Worm (Caenorhabditis elegans) whole organism, L4 larva: ENCODE results near the gene ife-5.

Experiments used
- ama-1 ChIP-seq: fragments of 150-350 bp; optimal IDR thresholded peaks from 2 replicates; lab custom pipeline; 2014; ENCODE audit warnings: inconsistent platforms, mixed read lengths
- duxl-1 ChIP-seq: sonication (generic microtip); optimal IDR thresholded peaks from 2 replicates; lab custom pipeline; 2016; ENCODE audit warnings: mild to moderate bottlenecking, missing genetic modification characterization, moderate library complexity, missing compliant biosample characterization; ENCODE audit not compliant: poor library complexity
- mep-1 ChIP-seq: fragments of 150-350 bp; sonication (generic microtip); optimal IDR thresholded peaks from 3 replicates; lab custom pipeline; 2014; ENCODE audit warnings: missing biosample characterization, missing genetic modification characterization
- nhr-237 ChIP-seq: sonication (generic microtip); optimal IDR thresholded peaks from 2 replicates; lab custom pipeline; 2017; ENCODE audit warnings: missing biosample characterization, missing genetic modification characterization
- nhr-77 ChIP-seq: fragments of 150-350 bp; optimal IDR thresholded peaks from 2 replicates; lab custom pipeline; 2014; ENCODE audit warnings: missing biosample characterization, missing genetic modification characterization
- php-3 ChIP-seq: fragments of 200-800 bp; sonication (Bioruptor generic); IDR thresholded peaks from 2 replicates; pipeline ENCODE4 v1.3.6; 2022; ENCODE audit warnings: missing genetic modification reagents, missing genetic modification characterization, missing compliant biosample characterization

- TF ChIP-seq php-3 (GFP tag; lab: Robert Waterston, UW) (no peak), nhr-237 (tag; lab: Kevin White, UChicago) (no peak), nhr-77 (no peak), duxl-1 (tag; lab: Kevin White, UChicago) (no peak), mep-1 (no peak), ama-1 (lab: Kevin White, UChicago) (no peak)
These were observed 16.4 kb upstream of the ife-5 start, which contains the start of gene faxc-1 for ce11 chrII:12263971-12264554.
